Worm (Caenorhabditis elegans) whole organism, L1 larva: ENCODE measurements around the gene tdc-1.
A peak's percentile ranks its signal among the peaks of the same experiment; 100 is the strongest.

ENCODE experiments used
- F16B12.6 ChIP-seq: fragments of 150-350 bp; optimal IDR thresholded peaks from 2 replicates; lab custom pipeline; 2014; ENCODE audit warnings: missing biosample characterization, missing genetic modification characterization
- aha-1 ChIP-seq: fragments of 150-350 bp; optimal IDR thresholded peaks from 2 replicates; lab custom pipeline; 2014; ENCODE audit warnings: missing biosample characterization, missing genetic modification characterization
- blmp-1 ChIP-seq: fragments of 150-350 bp; optimal IDR thresholded peaks from 2 replicates; lab custom pipeline; 2014; ENCODE audit warnings: missing biosample characterization, missing genetic modification characterization
- ceh-82 ChIP-seq, 3 experiments: fragments of 150-350 bp in 1 of 3; sonication (generic microtip) in 2 of 3; optimal IDR thresholded peaks; 2 replicates each; lab custom pipeline; 2014 to 2017; ENCODE audit warnings: missing biosample characterization in 3 of 3, missing genetic modification characterization in 3 of 3
- dpl-1 ChIP-seq, 3 experiments: fragments of 150-350 bp in 2 of 3; sonication (generic microtip) in 1 of 3; optimal IDR thresholded peaks; 2 replicates each; lab custom pipeline; 2014 to 2017; ENCODE audit warnings: missing biosample characterization in 3 of 3, missing genetic modification characterization in 3 of 3, missing genetic modification reagents in 3 of 3
- efl-1 ChIP-seq, 4 experiments: fragments of 150-350 bp; optimal IDR thresholded peaks in 3 of 4; peaks in 1 of 4; 1 replicate in 1 of 4; 2 replicates in 3 of 4; lab custom pipeline; 2014; ENCODE audit warnings: missing biosample characterization in 2 of 4, missing genetic modification characterization in 2 of 4, missing genetic modification reagents in 2 of 4
- elt-2 ChIP-seq: sonication (generic microtip); optimal IDR thresholded peaks from 2 replicates; lab custom pipeline; 2016; ENCODE audit warnings: missing genetic modification characterization, mild to moderate bottlenecking, inconsistent platforms, missing compliant biosample characterization, missing genetic modification reagents
- elt-3 ChIP-seq, 6 experiments: fragments of 150-350 bp in 1 of 6; sonication (generic microtip); optimal IDR thresholded peaks; 2 replicates each; lab custom pipeline; 2017 to 2018; ENCODE audit warnings: missing biosample characterization in 6 of 6, missing genetic modification characterization in 6 of 6, inconsistent platforms in 1 of 6
- fos-1 ChIP-seq: fragments of 150-350 bp; optimal IDR thresholded peaks from 2 replicates; lab custom pipeline; 2014; ENCODE audit warnings: missing biosample characterization, missing genetic modification characterization
- irx-1 ChIP-seq: sonication (generic microtip); optimal IDR thresholded peaks from 2 replicates; lab custom pipeline; 2016; ENCODE audit warnings: missing genetic modification characterization, missing compliant biosample characterization
- isw-1 ChIP-seq: fragments of 200-800 bp; sonication (Bioruptor generic); IDR thresholded peaks from 2 replicates; pipeline ENCODE4 v1.3.6; 2022; ENCODE audit warnings: missing genetic modification characterization, missing compliant biosample characterization
- lin-14 ChIP-seq: fragments of 200-800 bp; sonication (Bioruptor generic); optimal IDR thresholded peaks from 2 replicates; lab custom pipeline; 2018; ENCODE audit warnings: mild to moderate bottlenecking, missing genetic modification characterization, moderate library complexity, missing compliant biosample characterization
- lin-35 ChIP-seq, 2 experiments: fragments of 150-350 bp; optimal IDR thresholded peaks; 2 replicates each; lab custom pipeline; 2014; ENCODE audit warnings: missing biosample characterization in 2 of 2, missing genetic modification characterization in 2 of 2, missing genetic modification reagents in 2 of 2
- lin-39 ChIP-seq: fragments of 150-350 bp; optimal IDR thresholded peaks from 2 replicates; lab custom pipeline; 2014; ENCODE audit warnings: missing biosample characterization, missing genetic modification reagents, missing genetic modification characterization
- lsy-2 ChIP-seq, 2 experiments: fragments of 150-350 bp; optimal IDR thresholded peaks; 2 replicates each; lab custom pipeline; 2014; ENCODE audit warnings: missing biosample characterization in 2 of 2, missing genetic modification characterization in 2 of 2
- mdl-1 ChIP-seq, 2 experiments: fragments of 150-350 bp; optimal IDR thresholded peaks; 2 replicates each; lab custom pipeline; 2014 to 2017; ENCODE audit warnings: missing biosample characterization in 2 of 2, missing genetic modification characterization in 2 of 2, inconsistent platforms in 1 of 2
- mef-2 ChIP-seq: fragments of 150-350 bp; optimal IDR thresholded peaks from 2 replicates; lab custom pipeline; 2014; ENCODE audit warnings: missing biosample characterization, missing genetic modification characterization
- mep-1 ChIP-seq: fragments of 150-350 bp; optimal IDR thresholded peaks from 2 replicates; lab custom pipeline; 2014; ENCODE audit warnings: missing biosample characterization, missing genetic modification characterization
- nhr-11 ChIP-seq: fragments of 150-350 bp; optimal IDR thresholded peaks from 2 replicates; lab custom pipeline; 2014; ENCODE audit warnings: missing biosample characterization, missing genetic modification characterization
- nhr-12 ChIP-seq: sonication (generic microtip); optimal IDR thresholded peaks from 2 replicates; lab custom pipeline; 2017; ENCODE audit warnings: missing biosample characterization, missing genetic modification characterization
- nhr-20 ChIP-seq: sonication (generic microtip); optimal IDR thresholded peaks from 2 replicates; lab custom pipeline; 2016; ENCODE audit warnings: mild to moderate bottlenecking, missing genetic modification characterization, missing compliant biosample characterization
- nhr-71 ChIP-seq: sonication (generic microtip); optimal IDR thresholded peaks from 2 replicates; lab custom pipeline; 2016; ENCODE audit warnings: mild to moderate bottlenecking, missing genetic modification characterization, moderate library complexity, missing compliant biosample characterization
- nhr-85 ChIP-seq: sonication (generic microtip); peaks from one replicate; lab custom pipeline; 2016; ENCODE audit warnings: missing genetic modification characterization, inconsistent platforms, missing compliant biosample characterization
- pqm-1 ChIP-seq: sonication (generic microtip); optimal IDR thresholded peaks from 3 replicates; lab custom pipeline; 2017; ENCODE audit warnings: missing biosample characterization, missing genetic modification characterization
- rnt-1 ChIP-seq: sonication (generic microtip); optimal IDR thresholded peaks from 2 replicates; lab custom pipeline; 2016; ENCODE audit warnings: mild to moderate bottlenecking, missing genetic modification characterization, moderate library complexity, missing compliant biosample characterization
- snpc-4 ChIP-seq: fragments of 150-350 bp; optimal IDR thresholded peaks from 2 replicates; lab custom pipeline; 2014; ENCODE audit warnings: missing biosample characterization, missing genetic modification characterization
- snu-23 ChIP-seq: sonication (generic microtip); optimal IDR thresholded peaks from 2 replicates; lab custom pipeline; 2016; ENCODE audit warnings: missing genetic modification characterization, missing compliant biosample characterization
- sptf-1 ChIP-seq: fragments of 150-350 bp; optimal IDR thresholded peaks from 2 replicates; lab custom pipeline; 2014; ENCODE audit warnings: missing biosample characterization, missing genetic modification characterization
- sup-37 ChIP-seq: fragments of 200-800 bp; sonication (Bioruptor generic); optimal IDR thresholded peaks from 2 replicates; lab custom pipeline; 2018; ENCODE audit warnings: mild to moderate bottlenecking, missing genetic modification characterization, missing compliant biosample characterization
- tbx-2 ChIP-seq: sonication (generic microtip); optimal IDR thresholded peaks from 2 replicates; lab custom pipeline; 2016; ENCODE audit warnings: missing genetic modification characterization, missing compliant biosample characterization
- unc-30 ChIP-seq: sonication (generic microtip); optimal IDR thresholded peaks from 2 replicates; lab custom pipeline; 2017; ENCODE audit warnings: missing biosample characterization, missing genetic modification characterization
- unc-62 ChIP-seq: fragments of 150-350 bp; optimal IDR thresholded peaks from 2 replicates; lab custom pipeline; 2014; ENCODE audit warnings: missing biosample characterization, missing genetic modification reagents, missing genetic modification characterization
- xbp-1 ChIP-seq: sonication (generic microtip); optimal IDR thresholded peaks from 2 replicates; lab custom pipeline; 2016; ENCODE audit warnings: missing genetic modification characterization, missing compliant biosample characterization
- zag-1 ChIP-seq: fragments of 150-350 bp; optimal IDR thresholded peaks from 2 replicates; lab custom pipeline; 2014; ENCODE audit warnings: missing biosample characterization, missing genetic modification characterization
- zip-4 ChIP-seq: fragments of 200-800 bp; sonication (Bioruptor generic); optimal IDR thresholded peaks from 2 replicates; lab custom pipeline; 2018; ENCODE audit warnings: mild to moderate bottlenecking, missing genetic modification characterization, moderate library complexity, missing compliant biosample characterization
- ztf-11 ChIP-seq, 2 experiments: sonication (generic microtip); optimal IDR thresholded peaks; 2 replicates each; lab custom pipeline; 2016 to 2017; ENCODE audit warnings: missing genetic modification characterization in 2 of 2, missing biosample characterization in 1 of 2, missing compliant biosample characterization in 1 of 2

tdc-1 gene

DNA sequence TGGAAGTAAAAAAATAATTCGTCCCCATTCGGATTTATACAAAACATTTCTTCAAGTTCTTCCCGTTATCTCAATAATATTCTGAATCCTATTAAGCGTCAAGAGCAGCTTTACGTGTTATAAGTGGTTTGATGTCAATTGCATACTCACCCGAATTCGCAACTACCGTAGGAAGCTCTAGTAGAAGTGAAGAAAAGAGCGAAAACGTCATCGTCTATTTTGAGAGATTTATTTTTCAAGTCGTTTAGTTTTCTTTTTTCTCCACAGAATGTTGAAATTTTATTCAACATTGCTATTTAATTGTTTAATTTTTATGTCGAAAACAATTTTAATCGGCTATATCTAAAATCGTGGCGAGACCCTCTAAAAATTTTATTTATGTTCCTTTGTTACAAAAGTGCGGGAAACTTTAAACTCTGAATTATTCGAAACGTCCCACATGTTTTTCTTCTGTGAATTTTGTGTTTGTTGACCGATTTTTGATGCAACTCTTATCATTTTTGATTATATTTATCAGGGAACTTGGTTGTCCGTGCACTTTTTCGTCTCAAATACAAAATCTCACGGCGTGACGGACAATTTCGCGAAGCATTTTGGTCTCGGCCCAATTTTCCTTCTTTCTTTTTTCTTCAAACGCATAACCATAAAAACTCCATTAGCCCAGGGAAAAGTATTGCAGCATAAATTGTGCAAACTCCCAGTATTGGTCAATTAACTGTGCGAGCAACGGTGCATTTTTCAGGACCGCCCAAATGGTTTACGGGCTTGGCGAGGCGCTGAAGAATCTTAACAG, at the start of gene tdc-1:
TSS of gene tdc-1 (plus strand) at position 743 of the 793 bp plus-strand sequence.
- no peak for TF ChIP-seq efl-1 (optimal IDR thresholded peaks at IDR 0.05; lab: Kevin White, UChicago)
- TF ChIP-seq efl-1 (GFP tag; optimal IDR thresholded peaks at IDR 0.05 in 1 of 2; lab: Kevin White, UChicago) = peak in 1 of 2 experiments; percentile 66
- peak; percentile 20 for TF ChIP-seq elt-2
- TF ChIP-seq blmp-1 (tag; lab: Kevin White, UChicago) = no peak

ce11 chrII:8222309-8223065, 47.9 kb upstream of the tdc-1 start, which contains the start of gene dab-1:
TSS of gene dab-1 (plus strand) at chrII:8222386.
- peak in 4 of 6 experiments; percentile 3 to 55 (median 18) for TF ChIP-seq elt-3 (tag; optimal IDR thresholded peaks at IDR 0.05; lab: Kevin White, UChicago)
- TF ChIP-seq lsy-2 (tag; optimal IDR thresholded peaks at IDR 0.05; lab: Kevin White, UChicago) = peak in 1 of 2 experiments; percentile 51
- TF ChIP-seq nhr-11 (tag; lab: Kevin White, UChicago) = no peak
- TF ChIP-seq fos-1 = no peak
- TF ChIP-seq unc-30 = no peak
- peak in 1 of 2 experiments; percentile 58 for TF ChIP-seq lin-35 (GFP tag; optimal IDR thresholded peaks at IDR 0.05; lab: Kevin White, UChicago)
- TF ChIP-seq lin-14 (GFP tag; lab: Kevin White, UChicago) = peak; percentile 73
- peak; percentile 37 for TF ChIP-seq nhr-20 (tag; lab: Kevin White, UChicago)
- TF ChIP-seq zag-1 (tag; lab: Kevin White, UChicago) = no peak
- no peak for TF ChIP-seq sup-37 (GFP tag; lab: Kevin White, UChicago)
- TF ChIP-seq tbx-2 (tag; lab: Kevin White, UChicago) = peak; percentile 0
- TF ChIP-seq nhr-71 (tag; lab: Kevin White, UChicago) = peak; percentile 34
- TF ChIP-seq lin-39 (tag; lab: Kevin White, UChicago) = no peak
- no peak for TF ChIP-seq sptf-1 (tag; lab: Kevin White, UChicago)
- TF ChIP-seq mef-2 (tag; lab: Kevin White, UChicago) = no peak
- peak in 1 of 3 experiments; percentile 30 for TF ChIP-seq ceh-82 (tag; optimal IDR thresholded peaks at IDR 0.05; lab: Kevin White, UChicago)
- TF ChIP-seq dpl-1 (GFP tag; optimal IDR thresholded peaks at IDR 0.05; lab: Kevin White, UChicago) = no peak
- no peak for TF ChIP-seq aha-1 (tag; lab: Kevin White, UChicago)
- no peak for TF ChIP-seq xbp-1 (tag; lab: Kevin White, UChicago)
- peak in 1 of 2 experiments; percentile 73 for TF ChIP-seq mdl-1 (tag; optimal IDR thresholded peaks at IDR 0.05; lab: Kevin White, UChicago)
- TF ChIP-seq irx-1 (tag; lab: Kevin White, UChicago) = no peak
- no peak for TF ChIP-seq pqm-1 (tag; lab: Kevin White, UChicago)
- TF ChIP-seq zip-4 (GFP tag; lab: Kevin White, UChicago) = no peak
- TF ChIP-seq unc-62 (GFP tag; lab: Kevin White, UChicago) = no peak
- no peak for TF ChIP-seq isw-1 (GFP tag; lab: Robert Waterston, UW)
- peak; percentile 46 for TF ChIP-seq snu-23 (GFP tag; lab: Kevin White, UChicago)
- no peak for TF ChIP-seq nhr-12 (tag; lab: Kevin White, UChicago)
- peak; percentile 91 for TF ChIP-seq blmp-1 (tag; lab: Kevin White, UChicago)
- peak; percentile 4 to 11 for TF ChIP-seq efl-1 (optimal IDR thresholded peaks at IDR 0.05; lab: Kevin White, UChicago)
- peak in 1 of 2 experiments; percentile 69 for TF ChIP-seq efl-1 (GFP tag; optimal IDR thresholded peaks at IDR 0.05 in 1 of 2; lab: Kevin White, UChicago)
- no peak for TF ChIP-seq snpc-4 (tag; lab: Kevin White, UChicago)
- peak; percentile 83 for TF ChIP-seq nhr-85
- TF ChIP-seq mep-1 = peak; percentile 55
- TF ChIP-seq F16B12.6 = no peak
- peak; percentile 12 for TF ChIP-seq rnt-1 (tag; lab: Kevin White, UChicago)

ce11 chrII:8223422-8223821, 47.0 kb upstream of the tdc-1 start:
- TF ChIP-seq nhr-85 (peak; percentile 41), ztf-11 (tag; optimal IDR thresholded peaks at IDR 0.05; lab: Kevin White, UChicago) (no peak)
